Fruit fly (Drosophila melanogaster) whole organism, embryonic: ENCODE results near the gene Gale.
A peak's percentile ranks its signal among the peaks of the same experiment; 100 is the strongest.

Source experiments
- Asciz ChIP-seq: fragments of 200-800 bp; sonication (Bioruptor generic); optimal IDR thresholded peaks from 2 replicates; lab custom pipeline; 2017; ENCODE audit warnings: missing biosample characterization, mild to moderate bottlenecking, missing genetic modification characterization, missing genetic modification reagents
- Blimp-1 ChIP-seq: fragments of 200-800 bp; sonication (Bioruptor generic); optimal IDR thresholded peaks from 3 replicates; lab custom pipeline; 2018; ENCODE audit warnings: missing biosample characterization, missing genetic modification characterization, mild to moderate bottlenecking, moderate library complexity, missing genetic modification reagents
- CG1024 ChIP-seq: fragments of 200-800 bp; sonication (Bioruptor generic); IDR thresholded peaks from 2 replicates; pipeline ENCODE4 v1.3.6; 2022; ENCODE audit warnings: missing biosample characterization, missing genetic modification characterization
- CG10431 ChIP-seq: fragments of 200-800 bp; sonication (Bioruptor generic); optimal IDR thresholded peaks from 3 replicates; lab custom pipeline; 2018; ENCODE audit warnings: missing biosample characterization, mild to moderate bottlenecking, missing genetic modification characterization
- CG10565 ChIP-seq: fragments of 200-800 bp; sonication (Bioruptor generic); optimal IDR thresholded peaks from 3 replicates; lab custom pipeline; 2016; ENCODE audit warnings: missing biosample characterization, mild to moderate bottlenecking, missing genetic modification characterization
- CG11456 ChIP-seq: fragments of 200-800 bp; sonication (Bioruptor generic); IDR thresholded peaks from 3 replicates; pipeline ENCODE4 v1.3.6; 2022; ENCODE audit warnings: missing biosample characterization, missing genetic modification characterization
- CG17361 ChIP-seq: fragments of 200-800 bp; sonication (Bioruptor generic); IDR thresholded peaks from 3 replicates; pipeline ENCODE4 v1.3.6; 2022; ENCODE audit warnings: missing biosample characterization, missing genetic modification characterization
- CG17385 ChIP-seq: fragments of 200-800 bp; sonication (Bioruptor generic); optimal IDR thresholded peaks from 3 replicates; lab custom pipeline; 2018; ENCODE audit warnings: missing biosample characterization, mild to moderate bottlenecking, missing genetic modification characterization
- CG18619 ChIP-seq: fragments of 200-800 bp; sonication (Bioruptor generic); optimal IDR thresholded peaks from 3 replicates; lab custom pipeline; 2017; ENCODE audit warnings: missing biosample characterization, mild to moderate bottlenecking, missing genetic modification characterization
- CG2120 ChIP-seq: fragments of 200-800 bp; sonication (Bioruptor generic); optimal IDR thresholded peaks from 3 replicates; lab custom pipeline; 2016; ENCODE audit warnings: missing biosample characterization, missing genetic modification characterization
- CG30403 ChIP-seq: fragments of 200-800 bp; sonication (Bioruptor generic); optimal IDR thresholded peaks from 3 replicates; lab custom pipeline; 2016; ENCODE audit warnings: missing biosample characterization, missing genetic modification characterization
- CG30431 ChIP-seq: fragments of 200-800 bp; sonication (Bioruptor generic); optimal IDR thresholded peaks from 2 replicates; lab custom pipeline; 2017; ENCODE audit warnings: missing biosample characterization, missing genetic modification characterization
- CG33557 ChIP-seq: fragments of 200-800 bp; sonication (Bioruptor generic); optimal IDR thresholded peaks from 2 replicates; lab custom pipeline; 2019; ENCODE audit warnings: missing biosample characterization, mild to moderate bottlenecking, missing genetic modification characterization, moderate library complexity
- CG3407 ChIP-seq: fragments of 200-800 bp; sonication (Bioruptor generic); optimal IDR thresholded peaks from 2 replicates; lab custom pipeline; 2018; ENCODE audit warnings: missing biosample characterization, mild to moderate bottlenecking, missing genetic modification characterization
- CG4282 ChIP-seq: fragments of 200-800 bp; sonication (Bioruptor generic); optimal IDR thresholded peaks from 2 replicates; lab custom pipeline; 2016; ENCODE audit warnings: missing biosample characterization, missing genetic modification characterization
- CG7357 ChIP-seq: fragments of 200-800 bp; sonication (Bioruptor generic); IDR thresholded peaks from 3 replicates; pipeline ENCODE4 v1.3.6; 2022; ENCODE audit warnings: missing biosample characterization, missing genetic modification characterization
- Camta ChIP-seq: fragments of 200-800 bp; sonication (Bioruptor generic); optimal IDR thresholded peaks from 2 replicates; lab custom pipeline; 2016; ENCODE audit warnings: missing biosample characterization, missing genetic modification characterization
- CoRest ChIP-seq: fragments of 200-800 bp; sonication (Bioruptor generic); optimal IDR thresholded peaks from 3 replicates; lab custom pipeline; 2018; ENCODE audit warnings: missing biosample characterization, mild to moderate bottlenecking, missing genetic modification characterization, moderate library complexity
- Deaf1 ChIP-seq: fragments of 200-800 bp; optimal IDR thresholded peaks from 3 replicates; lab custom pipeline; 2019; ENCODE audit warnings: missing biosample characterization, mild to moderate bottlenecking, missing genetic modification characterization, moderate library complexity
- E2f1 ChIP-seq: fragments of 200-800 bp; sonication (Bioruptor generic); IDR thresholded peaks from 2 replicates; pipeline ENCODE4 v1.3.6; 2022; ENCODE audit warnings: missing biosample characterization, missing genetic modification characterization
- Eip74EF ChIP-seq, 2 experiments: fragments of 200-800 bp in 1 of 2; fragments of >200 bp in 1 of 2; sonication (Bioruptor generic) in 1 of 2; optimal IDR thresholded peaks; 2 replicates each; lab custom pipeline; 2017 to 2019; ENCODE audit warnings: missing biosample characterization in 2 of 2, missing genetic modification characterization in 2 of 2, mild to moderate bottlenecking in 1 of 2, moderate library complexity in 1 of 2
- HLH54F ChIP-seq: fragments of 200-800 bp; sonication (Bioruptor generic); optimal IDR thresholded peaks from 3 replicates; lab custom pipeline; 2016; ENCODE audit warnings: missing biosample characterization, missing genetic modification characterization
- Lhr ChIP-seq: fragments of 200-800 bp; sonication (Bioruptor generic); optimal IDR thresholded peaks from 3 replicates; lab custom pipeline; 2017; ENCODE audit warnings: mild to moderate bottlenecking, missing biosample characterization, missing genetic modification reagents, missing genetic modification characterization
- MESR4 ChIP-seq: fragments of 200-800 bp; sonication (Bioruptor generic); optimal IDR thresholded peaks from 2 replicates; lab custom pipeline; 2018; ENCODE audit warnings: missing biosample characterization, mild to moderate bottlenecking, missing genetic modification characterization, moderate library complexity
- Opbp ChIP-seq: fragments of 200-800 bp; sonication (Bioruptor generic); IDR thresholded peaks from 3 replicates; pipeline ENCODE4 v1.3.6; 2022; ENCODE audit warnings: missing biosample characterization, missing genetic modification characterization; ENCODE audit not compliant: partially characterized antibody
- Usf ChIP-seq: fragments of 200-800 bp; sonication (Bioruptor generic); optimal IDR thresholded peaks from 2 replicates; lab custom pipeline; 2017; ENCODE audit warnings: missing genotype, missing biosample characterization, missing genetic modification characterization
- Xrp1 ChIP-seq: fragments of 200-800 bp; sonication (Bioruptor generic); IDR thresholded peaks from 2 replicates; pipeline ENCODE4 v1.3.6; 2022; ENCODE audit warnings: missing biosample characterization, missing genetic modification characterization
- ase ChIP-seq: fragments of 200-800 bp; sonication (Bioruptor generic); IDR thresholded peaks from 3 replicates; pipeline ENCODE4 v1.3.6; 2022; ENCODE audit warnings: missing biosample characterization, missing genetic modification characterization
- bcd ChIP-seq: fragments of 200-800 bp; sonication (Bioruptor generic); optimal IDR thresholded peaks from 2 replicates; lab custom pipeline; 2017; ENCODE audit warnings: missing biosample characterization, mild to moderate bottlenecking, missing genetic modification characterization
- chinmo ChIP-seq: fragments of 200-800 bp; sonication (Bioruptor generic); IDR thresholded peaks from 4 replicates; pipeline ENCODE4 v1.3.6; 2022; ENCODE audit warnings: missing biosample characterization, missing genetic modification characterization; ENCODE audit not compliant: partially characterized antibody
- cwo ChIP-seq: fragments of 200-800 bp; sonication (Bioruptor generic); optimal IDR thresholded peaks from 3 replicates; lab custom pipeline; 2017; ENCODE audit warnings: missing biosample characterization, missing genetic modification characterization, mild to moderate bottlenecking, moderate library complexity, missing genetic modification reagents
- dan ChIP-seq: fragments of 200-800 bp; sonication (Bioruptor generic); IDR thresholded peaks from 2 replicates; pipeline ENCODE4 v1.3.6; 2022; ENCODE audit warnings: missing biosample characterization, missing genetic modification characterization
- gsb ChIP-seq: fragments of 200-800 bp; sonication (Bioruptor generic); IDR thresholded peaks from 2 replicates; pipeline ENCODE4 v1.3.6; 2022; ENCODE audit warnings: missing biosample characterization, missing genetic modification characterization
- kah ChIP-seq: fragments of 200-800 bp; sonication (Bioruptor generic); optimal IDR thresholded peaks from 2 replicates; lab custom pipeline; 2018; ENCODE audit warnings: missing biosample characterization, mild to moderate bottlenecking, missing genetic modification characterization
- lab ChIP-seq: fragments of 200-800 bp; sonication (Bioruptor generic); optimal IDR thresholded peaks from 3 replicates; lab custom pipeline; 2017; ENCODE audit warnings: missing biosample characterization, missing genetic modification characterization, mild to moderate bottlenecking, moderate library complexity, missing genetic modification reagents
- lilli ChIP-seq: fragments of 200-800 bp; sonication (Bioruptor generic); optimal IDR thresholded peaks from 3 replicates; lab custom pipeline; 2016; ENCODE audit warnings: missing biosample characterization, missing genetic modification characterization
- lmd ChIP-seq: fragments of 200-800 bp; sonication (Bioruptor generic); IDR thresholded peaks from 2 replicates; pipeline ENCODE4 v1.3.6; 2022; ENCODE audit warnings: missing biosample characterization, missing genetic modification characterization
- lola ChIP-seq, 3 experiments: fragments of >200 bp in 2 of 3; fragments of 200-800 bp in 1 of 3; sonication (Bioruptor generic) in 1 of 3; optimal IDR thresholded peaks; 2 replicates each; lab custom pipeline; 2017 to 2019; ENCODE audit warnings: missing biosample characterization in 3 of 3, missing genetic modification characterization in 3 of 3, mild to moderate bottlenecking in 1 of 3, moderate library complexity in 1 of 3
- mirr ChIP-seq: fragments of 200-800 bp; sonication (Bioruptor generic); optimal IDR thresholded peaks from 3 replicates; lab custom pipeline; 2018; ENCODE audit warnings: missing biosample characterization, mild to moderate bottlenecking, missing genetic modification characterization
- pan ChIP-seq, 4 experiments: fragments of >200 bp in 3 of 4; fragments of 200-800 bp in 1 of 4; sonication (Bioruptor generic) in 1 of 4; optimal IDR thresholded peaks in 3 of 4; IDR thresholded peaks in 1 of 4; 2 replicates each; pipeline versions ENCODE4 v1.3.6 to Lab custom; 2017 to 2022; ENCODE audit warnings: missing biosample characterization in 2 of 4, missing genetic modification characterization in 2 of 4, mixed read lengths in 1 of 4
- pho ChIP-seq: fragments of 200-800 bp; sonication (Bioruptor generic); optimal IDR thresholded peaks from 2 replicates; lab custom pipeline; 2016; ENCODE audit warnings: missing biosample characterization, missing genetic modification characterization
- pum ChIP-seq: fragments of 200-800 bp; sonication (Bioruptor generic); optimal IDR thresholded peaks from 2 replicates; lab custom pipeline; 2016; ENCODE audit warnings: missing biosample characterization, missing genetic modification characterization
- ro ChIP-seq: fragments of 200-800 bp; sonication (Bioruptor generic); IDR thresholded peaks from 2 replicates; pipeline ENCODE4 v1.3.6; 2022; ENCODE audit warnings: missing biosample characterization, missing genetic modification characterization
- sim ChIP-seq: fragments of 200-800 bp; sonication (Bioruptor generic); IDR thresholded peaks from 2 replicates; pipeline ENCODE4 v1.3.6; 2022; ENCODE audit warnings: missing biosample characterization, missing genetic modification characterization
- slbo ChIP-seq: fragments of 200-800 bp; sonication (Bioruptor generic); IDR thresholded peaks from 2 replicates; pipeline ENCODE4 v1.3.6; 2022; ENCODE audit warnings: missing biosample characterization, missing genetic modification characterization
- stc ChIP-seq: fragments of 200-800 bp; sonication (Bioruptor generic); IDR thresholded peaks from 2 replicates; pipeline ENCODE4 v1.3.6; 2022; ENCODE audit warnings: missing biosample characterization, missing genetic modification characterization
- wek ChIP-seq: fragments of 200-800 bp; sonication (Bioruptor generic); optimal IDR thresholded peaks from 3 replicates; lab custom pipeline; 2018; ENCODE audit warnings: missing biosample characterization, mild to moderate bottlenecking, missing genetic modification characterization, moderate library complexity
- zfh1 ChIP-seq: fragments of 200-800 bp; sonication (Bioruptor generic); IDR thresholded peaks from 3 replicates; pipeline ENCODE4 v1.3.6; 2022; ENCODE audit warnings: missing biosample characterization, missing genetic modification characterization

The Gale gene

dm6 chr3L:613578-614300, 34.6 kb upstream of the Gale start (continued):
- TF ChIP-seq cwo (GFP tag; lab: Kevin White, UChicago) (no peak), CG17361 (peak; percentile 66; the same call in 2 of the 3 replicates), Xrp1 (GFP tag; lab: Robert Waterston, UW) (peak; percentile 85), stc (GFP tag; lab: Robert Waterston, UW) (0 out of 2 replicates have a peak, but pooled peaks have one; percentile 6), pan (optimal IDR thresholded peaks at IDR 0.05; lab: Kevin White, UChicago) (no peak), pan (GFP tag; optimal IDR thresholded peaks at IDR 0.05 in 1 of 2, IDR thresholded peaks at IDR 0.05 in 1 of 2) (peak in 1 of 2 experiments; percentile 26), Lhr (peak; percentile 11), ase (GFP tag; lab: Robert Waterston, UW) (no peak), dan (GFP tag; lab: Robert Waterston, UW) (no peak), chinmo (GFP tag; lab: Robert Waterston, UW) (no peak), CG7357 (no peak; the same call in 2 of the 3 replicates), Blimp-1 (GFP tag; lab: Kevin White, UChicago) (peak; percentile 58), Opbp (GFP tag; lab: Robert Waterston, UW) (no peak), mirr (GFP tag; lab: Kevin White, UChicago) (no peak), CG30431 (peak; percentile 48), Deaf1 (tag; lab: Kevin White, UChicago) (no peak), HLH54F (GFP tag; lab: Kevin White, UChicago) (peak; percentile 8), lab (GFP tag; lab: Kevin White, UChicago) (peak; percentile 16), Asciz (GFP tag; lab: Kevin White, UChicago) (no peak), Camta (GFP tag; lab: Kevin White, UChicago) (peak; percentile 52), CG4282 (no peak), Eip74EF (GFP tag; optimal IDR thresholded peaks at IDR 0.05; lab: Kevin White, UChicago) (no peak), E2f1 (GFP tag; lab: Robert Waterston, UW) (peak; percentile 34; the same call in 1 of the 2 replicates), sim (GFP tag; lab: Robert Waterston, UW) (peak; percentile 45; the same call in 1 of the 2 replicates), lilli (GFP tag; lab: Kevin White, UChicago) (peak; percentile 43), lmd (GFP tag; lab: Robert Waterston, UW) (peak; percentile 54; the same call in 1 of the 2 replicates), CG11456 (GFP tag; lab: Robert Waterston, UW) (no peak), lola (GFP tag; optimal IDR thresholded peaks at IDR 0.05; lab: Kevin White, UChicago) (peak in 1 of 3 experiments; percentile 82), CG3407 (peak; percentile 45), zfh1 (GFP tag; lab: Robert Waterston, UW) (peak; percentile 70), kah (GFP tag; lab: Kevin White, UChicago) (no peak), CoRest (peak; percentile 49), CG30403 (GFP tag; lab: Kevin White, UChicago) (peak; percentile 61), bcd (GFP tag; lab: Kevin White, UChicago) (peak; percentile 15), ro (GFP tag; lab: Robert Waterston, UW) (no peak), CG1024 (GFP tag; lab: Robert Waterston, UW) (0 out of 2 replicates have a peak, but pooled peaks have one; percentile 27), CG10431 (GFP tag; lab: Kevin White, UChicago) (no peak), pho (GFP tag; lab: Kevin White, UChicago) (no peak), slbo (GFP tag; lab: Robert Waterston, UW) (0 out of 2 replicates have a peak, but pooled peaks have one; percentile 9), CG2120 (GFP tag; lab: Kevin White, UChicago) (peak; percentile 2), MESR4 (GFP tag; lab: Kevin White, UChicago) (no peak), CG10565 (GFP tag; lab: Kevin White, UChicago) (no peak), CG33557 (GFP tag; lab: Kevin White, UChicago) (peak; percentile 24), gsb (no peak), Usf (GFP tag; lab: Kevin White, UChicago) (peak; percentile 13), wek (no peak), pum (GFP tag; lab: Kevin White, UChicago) (peak; percentile 39), CG17385 (GFP tag; lab: Kevin White, UChicago) (no peak), CG18619 (peak; percentile 46)
